Fruit fly (Drosophila melanogaster) whole organism, wandering third instar larva: ENCODE data around the gene CG5080.
A peak's percentile ranks its signal among the peaks of the same experiment; 100 is the strongest.

Experiments used
- Abd-B ChIP-seq: fragments of >200 bp; optimal IDR thresholded peaks from 2 replicates; lab custom pipeline; 2017; ENCODE audit warnings: missing biosample characterization, missing genetic modification characterization
- CG32264 ChIP-seq: fragments of 200-800 bp; sonication (Bioruptor generic); optimal IDR thresholded peaks from 2 replicates; lab custom pipeline; 2016; ENCODE audit warnings: missing biosample characterization, missing genetic modification characterization
- CG9705 ChIP-seq: fragments of 200-800 bp; sonication (Bioruptor generic); optimal IDR thresholded peaks from 2 replicates; lab custom pipeline; 2018; ENCODE audit warnings: missing biosample characterization, mild to moderate bottlenecking, missing genetic modification characterization
- CrebA ChIP-seq: fragments of 200-800 bp; sonication (Bioruptor generic); optimal IDR thresholded peaks from 2 replicates; lab custom pipeline; 2016; ENCODE audit warnings: missing biosample characterization, mild to moderate bottlenecking, missing genetic modification characterization, borderline replicate concordance
- Dfd ChIP-seq: fragments of >200 bp; optimal IDR thresholded peaks from 2 replicates; lab custom pipeline; 2017; ENCODE audit warnings: missing biosample characterization, missing genetic modification characterization
- Dif ChIP-seq: fragments of 200-275, 200-300 bp; sonication (Bioruptor generic); optimal IDR thresholded peaks from 2 replicates; lab custom pipeline; 2018; ENCODE audit warnings: missing biosample characterization, missing genetic modification characterization; ENCODE audit not compliant: partially characterized antibody
- GATAd ChIP-seq: sonication (Bioruptor generic); optimal IDR thresholded peaks from 2 replicates; lab custom pipeline; 2016; ENCODE audit warnings: missing biosample characterization, missing genetic modification characterization
- HLH106 ChIP-seq: fragments of 200-800 bp; optimal IDR thresholded peaks from 3 replicates; lab custom pipeline; 2019; ENCODE audit warnings: missing biosample characterization, mild to moderate bottlenecking, missing genetic modification characterization, moderate library complexity
- Hnf4 ChIP-seq: fragments of 200-800 bp; sonication (Bioruptor generic); optimal IDR thresholded peaks from 2 replicates; lab custom pipeline; 2016; ENCODE audit warnings: missing biosample characterization, mild to moderate bottlenecking, missing genetic modification characterization
- Hr83 ChIP-seq: fragments of 200-300 bp; sonication (Bioruptor generic); optimal IDR thresholded peaks from 2 replicates; lab custom pipeline; 2016; ENCODE audit warnings: missing biosample characterization, mild to moderate bottlenecking, missing genetic modification characterization, moderate library complexity; ENCODE audit not compliant: poor library complexity, severe bottlenecking
- Jra ChIP-seq: sonication (Bioruptor generic); optimal IDR thresholded peaks from 2 replicates; lab custom pipeline; 2016; ENCODE audit warnings: missing biosample characterization, missing genetic modification characterization
- Mio ChIP-seq: sonication (Bioruptor generic); optimal IDR thresholded peaks from 2 replicates; lab custom pipeline; 2016; ENCODE audit warnings: missing biosample characterization, missing genetic modification characterization
- Myc ChIP-seq: fragments of >200 bp; optimal IDR thresholded peaks from 2 replicates; lab custom pipeline; 2017
- N ChIP-seq: fragments of >200 bp; optimal IDR thresholded peaks from 2 replicates; lab custom pipeline; 2018; ENCODE audit warnings: missing biosample characterization, missing external identifiers, missing genetic modification characterization
- OdsH ChIP-seq: fragments of 200-800 bp; sonication (Bioruptor generic); optimal IDR thresholded peaks from 2 replicates; lab custom pipeline; 2016; ENCODE audit warnings: missing biosample characterization, mild to moderate bottlenecking, missing genetic modification characterization
- Rel ChIP-seq, 2 experiments: fragments of 200-800 bp; sonication (Bioruptor generic) in 1 of 2; optimal IDR thresholded peaks; 2 replicates in 1 of 2; 3 replicates in 1 of 2; lab custom pipeline; 2016 to 2019; ENCODE audit warnings: mild to moderate bottlenecking in 2 of 2, missing biosample characterization in 2 of 2, missing genetic modification characterization in 2 of 2, moderate library complexity in 1 of 2
- Sp1 ChIP-seq: fragments of 200-800 bp; sonication (Bioruptor generic); optimal IDR thresholded peaks from 3 replicates; lab custom pipeline; 2019; ENCODE audit warnings: missing biosample characterization, mild to moderate bottlenecking, missing genetic modification characterization, moderate library complexity
- Vsx2 ChIP-seq: fragments of 200-300, 225-300 bp; sonication (Bioruptor generic); optimal IDR thresholded peaks from 2 replicates; lab custom pipeline; 2018; ENCODE audit warnings: missing biosample characterization, missing genetic modification characterization; ENCODE audit not compliant: partially characterized antibody
- br ChIP-seq: fragments of 200-800 bp; sonication (Bioruptor generic); optimal IDR thresholded peaks from 2 replicates; lab custom pipeline; 2016; ENCODE audit warnings: missing biosample characterization, missing genetic modification characterization
- brk ChIP-seq: fragments of 200-800 bp; sonication (Bioruptor generic); optimal IDR thresholded peaks from 2 replicates; lab custom pipeline; 2016; ENCODE audit warnings: missing biosample characterization, mild to moderate bottlenecking, missing genetic modification characterization
- dl ChIP-seq, 2 experiments: fragments of 175-275, 200-275 bp in 1 of 2; fragments of 200-275 bp in 1 of 2; sonication (Bioruptor generic); optimal IDR thresholded peaks; lab custom pipeline; 2018; ENCODE audit warnings: mild to moderate bottlenecking in 2 of 2, missing biosample characterization in 2 of 2, missing genetic modification characterization in 2 of 2, moderate library complexity in 2 of 2; ENCODE audit not compliant: partially characterized antibody in 2 of 2, insufficient read depth in 1 of 2
- dsf ChIP-seq: sonication (Bioruptor generic); optimal IDR thresholded peaks from 2 replicates; lab custom pipeline; 2016; ENCODE audit warnings: missing biosample characterization, missing genetic modification characterization, borderline replicate concordance
- foxo ChIP-seq, 2 experiments: fragments of 200-800 bp; sonication (Bioruptor generic); optimal IDR thresholded peaks; 2 replicates in 1 of 2; 3 replicates in 1 of 2; lab custom pipeline; 2016 to 2017; ENCODE audit warnings: missing biosample characterization in 2 of 2, missing genetic modification characterization in 2 of 2
- fru ChIP-seq: fragments of 200-800 bp; sonication (Bioruptor generic); optimal IDR thresholded peaks from 3 replicates; lab custom pipeline; 2016; ENCODE audit warnings: missing biosample characterization, mild to moderate bottlenecking, missing genetic modification characterization
- h ChIP-seq: fragments of 200-800 bp; sonication (Bioruptor generic); optimal IDR thresholded peaks from 3 replicates; lab custom pipeline; 2016; ENCODE audit warnings: missing biosample characterization, mild to moderate bottlenecking, missing genetic modification characterization
- jim ChIP-seq: fragments of 175-275, 200-325 bp; sonication (Bioruptor generic); optimal IDR thresholded peaks from 2 replicates; lab custom pipeline; 2016; ENCODE audit warnings: missing biosample characterization, mild to moderate bottlenecking, missing genetic modification characterization
- lola ChIP-seq: fragments of >200 bp; optimal IDR thresholded peaks from 2 replicates; lab custom pipeline; 2017; ENCODE audit warnings: missing biosample characterization, missing genetic modification characterization
- pan ChIP-seq: fragments of >200 bp; optimal IDR thresholded peaks from 2 replicates; lab custom pipeline; 2017
- psq ChIP-seq: fragments of 200-800 bp; sonication (Bioruptor generic); optimal IDR thresholded peaks from 3 replicates; lab custom pipeline; 2017; ENCODE audit warnings: missing biosample characterization, mild to moderate bottlenecking, missing genetic modification characterization, moderate library complexity
- rgr ChIP-seq: fragments of 200-800 bp; sonication (Bioruptor generic); optimal IDR thresholded peaks from 3 replicates; lab custom pipeline; 2016; ENCODE audit warnings: missing biosample characterization, mild to moderate bottlenecking, missing genetic modification characterization
- sage ChIP-seq: fragments of 200-800 bp; sonication (Bioruptor generic); optimal IDR thresholded peaks from 2 replicates; lab custom pipeline; 2016; ENCODE audit warnings: missing biosample characterization, mild to moderate bottlenecking, missing genetic modification characterization
- sv ChIP-seq: fragments of 200-800 bp; sonication (Bioruptor generic); optimal IDR thresholded peaks from 3 replicates; lab custom pipeline; 2016; ENCODE audit warnings: missing biosample characterization, missing genetic modification characterization
- tai ChIP-seq: sonication (Bioruptor generic); optimal IDR thresholded peaks from 2 replicates; lab custom pipeline; 2016; ENCODE audit warnings: missing biosample characterization, missing genetic modification characterization
- usp ChIP-seq: fragments of >200 bp; optimal IDR thresholded peaks from 2 replicates; lab custom pipeline; 2017; ENCODE audit warnings: missing biosample characterization, missing genetic modification characterization
- woc ChIP-seq: sonication (Bioruptor generic); optimal IDR thresholded peaks from 2 replicates; lab custom pipeline; 2016; ENCODE audit warnings: missing biosample characterization, mild to moderate bottlenecking, missing genetic modification characterization

The CG5080 gene

dm6 chr2L:1122711-1122960 is 41.0 kb downstream of the CG5080 start:
- TF ChIP-seq dsf (GFP tag; lab: Kevin White, UChicago) (no peak), Rel (GFP tag; optimal IDR thresholded peaks at IDR 0.05; lab: Kevin White, UChicago) (no peak), Rel (tag; optimal IDR thresholded peaks at IDR 0.05; lab: Kevin White, UChicago) (peak; percentile 75), woc (GFP tag; lab: Kevin White, UChicago) (no peak), tai (no peak)

dm6 chr2L:1121942-1122710 is 41.6 kb downstream of the CG5080 start:
- TF ChIP-seq Rel (GFP tag; optimal IDR thresholded peaks at IDR 0.05; lab: Kevin White, UChicago) (no peak), Rel (tag; optimal IDR thresholded peaks at IDR 0.05; lab: Kevin White, UChicago) (no peak), fru (GFP tag; lab: Kevin White, UChicago) (peak; percentile 37), woc (GFP tag; lab: Kevin White, UChicago) (no peak), N (GFP tag; lab: Kevin White, UChicago) (no peak), Mio (no peak), Hnf4 (GFP tag; lab: Kevin White, UChicago) (no peak), sv (no peak), sage (GFP tag; lab: Kevin White, UChicago) (no peak), br (peak; percentile 30), Myc (lab: Kevin White, UChicago) (no peak), usp (GFP tag; lab: Kevin White, UChicago) (no peak), foxo (GFP tag; optimal IDR thresholded peaks at IDR 0.05; lab: Kevin White, UChicago) (peak in 1 of 2 experiments; percentile 23), jim (GFP tag; lab: Kevin White, UChicago) (no peak), tai (no peak), dsf (GFP tag; lab: Kevin White, UChicago) (no peak), HLH106 (no peak), Jra (GFP tag; lab: Kevin White, UChicago) (peak; percentile 37), pan (no peak), OdsH (GFP tag; lab: Kevin White, UChicago) (peak; percentile 44), CG32264 (GFP tag; lab: Kevin White, UChicago) (no peak), lola (GFP tag; lab: Kevin White, UChicago) (no peak), brk (no peak), CG9705 (no peak), psq (no peak), GATAd (no peak), Dif (GFP tag; lab: Kevin White, UChicago) (no peak), Abd-B (GFP tag; lab: Kevin White, UChicago) (no peak), Sp1 (no peak), Hr83 (GFP tag; lab: Kevin White, UChicago) (peak; percentile 91), h (GFP tag; lab: Kevin White, UChicago) (peak; percentile 58), Dfd (GFP tag; lab: Kevin White, UChicago) (no peak), CrebA (GFP tag; lab: Kevin White, UChicago) (no peak), Vsx2 (GFP tag; lab: Kevin White, UChicago) (no peak), dl (GFP tag; optimal IDR thresholded peaks at IDR 0.05; lab: Kevin White, UChicago; ENCODE audit: insufficient read depth in 1 of 2, partially characterized antibody in 2 of 2) (no peak), rgr (GFP tag; lab: Kevin White, UChicago) (peak; percentile 39)

- TF ChIP-seq dsf (GFP tag; lab: Kevin White, UChicago) (no peak), h (GFP tag; lab: Kevin White, UChicago) (peak; percentile 81), Rel (GFP tag; optimal IDR thresholded peaks at IDR 0.05; lab: Kevin White, UChicago) (no peak), Rel (tag; optimal IDR thresholded peaks at IDR 0.05; lab: Kevin White, UChicago) (peak; percentile 73)
- TF ChIP-seq, all 38 proteins: peak for 2
Measured at dm6 chr2L:1120206-1120902, 43.3 kb downstream of the CG5080 start.
